Worm (Caenorhabditis elegans) whole organism, L3 larva: ENCODE results near the gene srab-17.

Source experiments
- fos-1 ChIP-seq: fragments of 150-350 bp; optimal IDR thresholded peaks from 2 replicates; lab custom pipeline; 2014; ENCODE audit warnings: missing biosample characterization, missing genetic modification characterization
- nhr-25 ChIP-seq: sonication (generic microtip); optimal IDR thresholded peaks from 2 replicates; lab custom pipeline; 2017; ENCODE audit warnings: missing biosample characterization, missing genetic modification characterization
- nhr-77 ChIP-seq: fragments of 150-350 bp; optimal IDR thresholded peaks from 2 replicates; lab custom pipeline; 2014; ENCODE audit warnings: missing biosample characterization, missing genetic modification characterization
- skn-1 ChIP-seq: fragments of 150-350 bp; optimal IDR thresholded peaks from 2 replicates; lab custom pipeline; 2014; ENCODE audit warnings: missing biosample characterization, missing genetic modification characterization

DNA sequence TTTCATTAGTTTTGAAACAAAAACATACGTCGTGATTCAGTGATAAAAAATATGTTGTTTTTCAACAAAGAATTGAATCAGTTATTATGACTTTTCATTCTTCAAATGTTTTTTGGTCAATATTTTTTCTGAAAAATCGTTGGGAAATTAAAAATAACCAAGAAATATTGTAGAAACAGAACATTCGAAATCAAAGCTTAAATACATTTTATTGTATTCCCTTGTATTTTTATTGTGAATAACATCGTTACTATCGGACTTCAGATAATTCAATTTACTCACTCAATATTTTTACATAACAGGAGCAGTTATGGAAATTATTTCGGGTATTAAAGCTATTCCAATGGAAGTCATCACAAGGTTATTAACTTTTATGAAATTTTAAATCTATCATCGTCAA lies 48.5 kb upstream of the srab-17 start, which contains the start of gene C50H2.4:
- TF ChIP-seq nhr-25 (tag; lab: Kevin White, UChicago) (no peak), nhr-77 (tag; lab: Kevin White, UChicago) (no peak), skn-1 (no peak), fos-1 (tag; lab: Kevin White, UChicago) (no peak)
